Fruit fly (Drosophila melanogaster): ENCODE measurements around the gene Pdp.
A peak's percentile ranks its signal among the peaks of the same experiment; 100 is the strongest.

The Pdp gene

DNA sequence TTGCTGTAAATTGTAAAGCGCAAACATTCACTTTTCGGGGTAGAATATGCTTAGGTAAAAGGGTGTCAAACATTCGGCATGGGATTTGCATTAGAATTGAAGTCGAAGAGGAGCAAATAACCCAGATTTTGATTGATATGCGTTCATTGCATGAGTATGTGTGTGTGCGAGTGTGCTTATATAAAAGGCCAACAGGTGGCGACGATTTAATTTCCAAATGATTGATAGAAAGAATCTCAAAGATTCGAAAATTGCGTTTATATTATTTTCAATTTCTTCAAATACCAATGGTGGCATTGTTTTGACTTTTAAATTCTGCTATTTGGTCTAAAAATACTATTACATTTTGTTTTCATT lies 30.6 kb downstream of the Pdp start:
- TF ChIP-seq pan (optimal IDR thresholded peaks at IDR 0.05) = no peak
- TF ChIP-seq usp (GFP tag; optimal IDR thresholded peaks at IDR 0.05) = no peak
- no peak for TF ChIP-seq psq (optimal IDR thresholded peaks at IDR 0.05)
- no peak for TF ChIP-seq CG8478 (optimal IDR thresholded peaks at IDR 0.05)
- TF ChIP-seq EcR (GFP tag; optimal IDR thresholded peaks at IDR 0.05) = no peak
- TF ChIP-seq Dll (optimal IDR thresholded peaks at IDR 0.05) = no peak

DNA sequence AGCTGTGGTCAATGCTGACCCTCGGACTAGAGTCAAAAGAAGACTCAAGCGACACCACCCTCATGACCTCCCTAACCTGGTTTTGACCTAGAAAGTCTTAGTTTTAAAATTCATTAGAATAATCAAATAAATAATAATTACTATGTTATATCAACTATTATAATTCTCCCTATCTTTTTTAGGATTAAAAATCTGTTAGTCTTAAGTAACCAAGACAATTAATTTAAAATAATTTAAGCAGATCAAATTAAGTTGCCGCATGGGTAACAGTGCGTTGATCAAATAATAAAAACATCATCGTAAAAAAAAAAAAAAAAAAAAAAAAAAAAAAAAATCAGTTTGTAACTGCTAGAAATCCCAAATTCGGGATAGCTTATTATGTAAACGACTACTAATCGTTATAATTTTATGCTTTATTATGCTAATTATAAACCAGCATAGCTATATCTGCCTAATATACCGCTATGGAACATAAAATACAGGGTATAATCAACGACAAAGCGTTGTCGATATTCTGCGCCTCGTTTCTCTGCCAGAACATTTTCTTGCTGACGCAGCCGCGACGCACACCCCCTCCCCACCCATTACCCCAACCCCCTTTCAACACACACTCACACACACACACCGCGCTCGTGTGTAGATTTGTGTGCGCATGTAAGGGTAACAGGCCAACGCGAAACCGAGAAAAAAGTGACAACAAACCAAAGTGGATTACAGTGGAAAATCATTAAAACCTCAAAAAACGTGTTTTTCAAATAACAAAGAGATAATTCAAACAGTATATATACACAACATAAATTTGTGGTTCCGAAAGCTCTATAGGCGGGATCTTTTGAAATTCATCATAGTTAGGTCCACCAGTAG lies 31.2 kb downstream of the Pdp start:
- TF ChIP-seq pan (optimal IDR thresholded peaks at IDR 0.05) = peak; percentile 77

DNA sequence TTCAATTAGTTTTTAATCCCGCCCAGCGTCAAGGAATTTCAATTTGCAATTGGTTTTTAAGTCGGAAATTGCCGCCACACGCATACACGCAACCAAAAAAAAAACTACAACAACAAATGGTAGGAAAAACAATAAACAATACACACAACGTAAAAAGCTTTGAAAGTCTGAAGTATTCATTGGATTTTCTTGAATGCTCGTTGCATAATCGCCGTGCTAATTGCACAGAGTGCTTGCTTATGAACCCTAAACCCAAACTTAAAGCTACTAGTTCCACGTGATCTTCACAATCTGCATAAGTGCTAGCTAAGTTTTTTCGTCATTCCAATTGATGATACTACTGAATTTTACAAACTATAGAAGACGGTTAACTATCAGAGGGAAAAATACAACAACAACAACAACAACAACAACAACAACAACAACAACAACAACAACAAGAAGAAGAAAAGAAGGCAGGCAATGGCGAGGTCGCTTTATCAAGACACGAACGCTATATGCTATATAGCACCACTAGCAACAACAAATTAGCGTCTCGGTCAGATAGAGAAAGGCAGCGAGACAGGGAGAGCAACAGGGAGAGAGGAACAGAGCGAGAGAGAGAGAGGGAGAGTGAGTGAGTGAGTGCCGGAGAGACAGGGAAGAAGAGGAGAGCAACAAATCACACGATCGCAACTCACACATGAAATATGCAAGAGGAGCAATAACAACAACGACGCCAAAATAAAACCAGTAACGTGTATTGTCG lies 32.1 kb downstream of the Pdp start:
- TF ChIP-seq psq (optimal IDR thresholded peaks at IDR 0.05) (no peak), pan (optimal IDR thresholded peaks at IDR 0.05) (no peak), CG8478 (optimal IDR thresholded peaks at IDR 0.05) (no peak), Dll (optimal IDR thresholded peaks at IDR 0.05) (no peak), EcR (GFP tag; optimal IDR thresholded peaks at IDR 0.05) (no peak), usp (GFP tag; optimal IDR thresholded peaks at IDR 0.05) (no peak)

DNA sequence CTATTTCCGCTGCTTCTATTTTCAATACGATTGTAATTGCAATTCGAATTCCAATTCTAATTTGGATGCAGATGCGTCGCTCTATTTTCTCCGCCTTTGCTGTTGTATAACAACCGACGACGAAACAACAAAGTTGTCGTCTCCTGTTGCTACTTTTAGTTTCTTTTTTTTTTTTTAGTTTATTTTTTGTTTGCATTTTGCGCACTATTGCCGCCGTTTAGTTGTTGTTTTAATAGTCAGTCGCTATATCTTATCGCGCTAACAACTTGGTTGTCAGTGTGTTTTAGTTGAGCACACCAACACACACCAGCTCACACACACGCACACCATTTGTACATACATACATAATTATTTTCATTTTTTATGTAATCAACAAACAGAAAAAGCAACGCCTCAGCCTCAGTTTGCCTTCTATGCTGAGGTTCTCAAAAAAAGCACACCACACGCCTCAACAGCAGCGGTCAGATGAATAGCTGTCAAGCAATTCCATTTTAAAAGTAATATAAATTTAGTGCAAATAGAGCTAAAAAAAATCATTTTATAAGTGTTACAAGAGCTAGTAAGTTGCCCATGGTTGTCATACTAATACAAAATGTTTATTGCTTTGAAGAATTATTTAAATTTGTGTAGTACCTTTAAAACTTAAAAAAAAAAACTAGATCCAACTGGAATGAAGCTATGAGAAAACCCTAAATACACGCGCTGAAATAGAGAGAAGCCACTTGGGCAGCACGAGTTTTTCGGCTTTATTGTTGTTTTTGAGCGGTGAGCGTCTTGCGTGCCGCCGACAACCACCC lies 33.0 kb downstream of the Pdp start:
- no peak for TF ChIP-seq usp (GFP tag; optimal IDR thresholded peaks at IDR 0.05)
- no peak for TF ChIP-seq pan (optimal IDR thresholded peaks at IDR 0.05)
- TF ChIP-seq CG8478 (optimal IDR thresholded peaks at IDR 0.05) = no peak
- TF ChIP-seq psq (optimal IDR thresholded peaks at IDR 0.05) = no peak
- TF ChIP-seq Dll (optimal IDR thresholded peaks at IDR 0.05) = no peak

DNA sequence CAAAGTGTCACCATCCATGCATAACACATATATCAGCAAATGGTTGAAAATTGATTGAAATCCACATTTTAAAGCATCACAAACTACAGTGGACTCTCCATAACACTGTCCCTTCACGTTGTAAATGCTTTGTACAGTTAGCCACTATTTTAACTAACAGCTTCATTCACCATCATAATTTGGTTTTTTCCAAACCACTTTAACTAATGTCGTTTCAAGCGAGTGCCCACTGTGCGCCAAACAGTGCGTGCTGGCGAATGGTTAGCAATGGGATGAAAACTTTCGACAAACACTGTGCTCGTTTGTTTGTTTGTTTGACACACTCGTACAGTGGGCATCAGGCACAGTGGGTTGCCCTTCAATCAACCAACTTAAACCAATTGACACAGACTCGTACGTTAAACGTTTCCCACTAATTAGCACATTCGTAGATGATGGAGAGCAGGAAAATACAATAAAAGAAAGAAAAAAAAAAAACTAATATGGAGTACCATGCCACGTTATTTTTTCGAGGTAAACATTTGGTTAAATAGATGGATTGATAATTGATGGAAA lies 34.1 kb downstream of the Pdp start:
- TF ChIP-seq EcR (GFP tag; optimal IDR thresholded peaks at IDR 0.05) = no peak
- TF ChIP-seq psq (optimal IDR thresholded peaks at IDR 0.05) = no peak
- no peak for TF ChIP-seq CG8478 (optimal IDR thresholded peaks at IDR 0.05)
- TF ChIP-seq Dll (optimal IDR thresholded peaks at IDR 0.05) = no peak
- TF ChIP-seq usp (GFP tag; optimal IDR thresholded peaks at IDR 0.05) = no peak
- no peak for TF ChIP-seq pan (optimal IDR thresholded peaks at IDR 0.05)

DNA sequence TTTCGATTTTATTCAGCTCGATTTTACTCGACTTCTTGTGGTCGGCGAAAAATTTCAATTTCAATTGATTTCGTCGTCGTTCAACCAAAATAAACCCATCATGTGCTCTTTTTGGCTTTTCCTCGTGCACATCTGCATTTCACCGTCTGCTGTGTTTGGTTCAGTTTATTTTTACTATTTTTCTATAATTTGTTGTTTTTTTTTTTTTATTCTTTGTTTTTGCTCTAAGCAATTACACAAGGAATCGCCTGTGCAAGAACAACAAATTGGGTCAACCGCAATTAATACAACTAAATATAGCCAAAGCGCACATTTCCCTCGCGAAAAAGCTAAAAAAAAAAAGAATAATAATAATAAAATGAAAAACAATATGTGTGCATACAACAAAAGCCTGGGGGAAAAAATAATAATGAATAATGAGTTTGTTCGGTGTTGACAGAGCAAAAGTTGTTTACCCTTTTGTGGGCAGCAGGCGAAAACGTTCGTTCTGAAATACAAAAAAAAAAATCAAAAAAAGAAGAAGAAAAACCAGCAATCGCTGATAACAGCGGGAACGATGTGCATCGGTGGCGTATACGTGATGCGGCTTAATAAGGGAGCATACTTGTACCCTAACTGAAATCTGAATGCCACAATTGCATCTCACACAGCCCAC lies 34.7 kb downstream of the Pdp start:
- no peak for TF ChIP-seq psq (optimal IDR thresholded peaks at IDR 0.05)
- TF ChIP-seq CG8478 (optimal IDR thresholded peaks at IDR 0.05) = no peak
- no peak for TF ChIP-seq EcR (GFP tag; optimal IDR thresholded peaks at IDR 0.05)
- no peak for TF ChIP-seq Dll (optimal IDR thresholded peaks at IDR 0.05)
- TF ChIP-seq usp (GFP tag; optimal IDR thresholded peaks at IDR 0.05) = no peak
- no peak for TF ChIP-seq pan (optimal IDR thresholded peaks at IDR 0.05)

DNA sequence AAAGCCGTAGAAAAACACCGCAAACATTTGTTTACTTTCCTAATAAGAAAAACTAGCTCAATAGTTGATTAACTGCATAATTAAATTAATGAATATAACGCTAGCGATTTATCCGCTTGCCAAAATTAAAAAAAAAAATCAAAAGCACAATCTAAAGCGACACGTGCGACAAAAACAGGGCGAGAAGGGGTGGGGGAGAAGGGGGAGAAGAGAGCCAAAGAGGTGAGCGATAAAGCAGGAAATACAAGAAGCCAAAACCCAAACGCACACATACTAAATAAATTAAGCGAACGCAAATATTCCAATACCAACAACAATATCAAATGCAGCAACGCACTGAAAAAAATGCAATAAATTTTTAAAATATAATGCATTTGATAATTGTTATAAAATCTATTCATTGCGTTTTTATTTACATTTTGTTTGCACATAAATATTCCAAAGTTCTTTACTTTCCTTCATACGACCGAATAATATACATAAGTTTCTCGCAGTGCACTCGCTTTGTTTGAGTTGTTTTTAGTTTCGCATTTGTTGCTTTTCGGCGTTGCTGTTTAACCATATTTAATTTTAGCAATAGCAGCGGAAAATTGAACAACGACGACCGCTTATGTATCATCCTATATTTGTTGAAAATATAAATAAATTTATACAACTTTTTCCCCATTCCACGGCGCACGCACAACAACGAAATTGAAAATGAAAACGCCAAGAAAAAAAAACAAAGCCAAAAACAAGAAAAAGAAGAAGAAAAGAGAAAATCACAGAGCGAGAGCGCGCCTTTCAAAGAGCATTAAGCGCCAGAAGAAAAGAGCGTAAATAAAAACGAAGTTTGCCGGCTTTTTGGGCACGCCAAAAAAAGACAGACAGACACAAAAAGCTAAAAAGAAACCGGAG lies 36.2 kb downstream of the Pdp start:
- TF ChIP-seq psq (optimal IDR thresholded peaks at IDR 0.05) (no peak), EcR (GFP tag; optimal IDR thresholded peaks at IDR 0.05) (no peak), Dll (optimal IDR thresholded peaks at IDR 0.05) (no peak)

DNA sequence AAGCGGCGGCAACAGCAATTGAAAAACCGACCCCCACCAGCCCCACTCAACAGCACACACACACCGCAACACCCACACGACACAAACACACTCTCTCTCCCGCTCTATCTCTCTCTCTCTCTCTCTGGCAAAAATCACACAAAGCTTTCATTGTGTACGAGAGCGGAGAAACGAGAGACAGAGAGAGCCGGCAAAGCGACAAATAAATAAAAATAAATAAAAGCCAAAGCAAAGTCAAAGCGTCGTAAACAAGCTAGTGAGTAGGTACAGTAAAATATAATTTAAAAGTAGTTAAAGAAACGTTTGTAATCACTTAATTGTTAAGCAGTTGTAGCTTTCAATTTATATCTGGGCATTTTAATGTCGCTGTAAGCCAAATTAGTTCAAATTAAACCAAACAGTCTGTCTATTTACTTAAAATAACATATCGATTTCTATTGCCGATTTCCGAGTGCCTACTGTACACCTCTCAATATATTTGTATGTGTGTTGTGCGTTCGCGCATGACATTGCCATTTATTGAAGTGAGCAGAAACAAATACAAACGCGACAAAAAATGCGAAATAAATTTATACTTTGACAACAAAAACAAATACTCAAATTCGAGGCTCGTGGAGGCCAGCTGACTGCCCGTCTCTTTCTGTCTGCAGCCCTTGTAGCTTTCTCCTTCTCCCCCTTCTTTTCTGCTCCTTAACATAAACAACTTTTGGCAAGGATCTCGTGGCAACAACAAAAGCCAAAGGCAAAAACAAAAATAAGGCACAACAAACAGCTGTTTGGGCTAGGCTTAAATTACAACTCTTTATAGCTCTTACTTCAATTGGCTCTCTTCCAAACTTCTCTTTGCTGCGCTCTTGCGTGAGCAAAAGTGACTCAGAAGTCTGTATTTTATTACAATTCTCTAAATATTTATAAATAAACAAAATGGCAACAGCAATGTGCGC lies 37.5 kb downstream of the Pdp start:
- TF ChIP-seq Dll (optimal IDR thresholded peaks at IDR 0.05) = peak; percentile 97
- no peak for TF ChIP-seq psq (optimal IDR thresholded peaks at IDR 0.05)

DNA sequence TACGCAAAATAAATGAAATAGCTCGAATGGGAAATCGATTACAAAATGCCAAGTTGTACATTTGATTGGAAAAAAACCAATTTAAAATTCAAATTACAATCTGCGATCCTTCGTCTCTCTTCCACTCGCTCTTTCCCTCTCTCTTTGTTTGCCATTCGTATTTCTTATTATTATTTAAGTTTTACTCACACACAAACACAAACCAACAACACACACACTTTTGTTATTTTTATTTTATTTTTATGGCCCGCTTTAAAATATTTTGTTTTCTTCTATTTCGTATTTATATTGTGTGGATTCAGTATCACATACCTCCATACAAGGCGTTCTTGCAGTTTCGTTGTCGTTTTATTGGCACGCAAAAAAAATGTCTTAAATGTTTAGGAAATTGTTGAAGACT lies 38.3 kb downstream of the Pdp start:
- TF ChIP-seq EcR (GFP tag; optimal IDR thresholded peaks at IDR 0.05) = no peak
- no peak for TF ChIP-seq pan (optimal IDR thresholded peaks at IDR 0.05)
- TF ChIP-seq Dll (optimal IDR thresholded peaks at IDR 0.05) = no peak
- no peak for TF ChIP-seq usp (GFP tag; optimal IDR thresholded peaks at IDR 0.05)
- TF ChIP-seq CG8478 (optimal IDR thresholded peaks at IDR 0.05) = no peak
- no peak for TF ChIP-seq psq (optimal IDR thresholded peaks at IDR 0.05)
